Worm (Caenorhabditis elegans): ENCODE data around the gene Y53F4B.36.

DNA sequence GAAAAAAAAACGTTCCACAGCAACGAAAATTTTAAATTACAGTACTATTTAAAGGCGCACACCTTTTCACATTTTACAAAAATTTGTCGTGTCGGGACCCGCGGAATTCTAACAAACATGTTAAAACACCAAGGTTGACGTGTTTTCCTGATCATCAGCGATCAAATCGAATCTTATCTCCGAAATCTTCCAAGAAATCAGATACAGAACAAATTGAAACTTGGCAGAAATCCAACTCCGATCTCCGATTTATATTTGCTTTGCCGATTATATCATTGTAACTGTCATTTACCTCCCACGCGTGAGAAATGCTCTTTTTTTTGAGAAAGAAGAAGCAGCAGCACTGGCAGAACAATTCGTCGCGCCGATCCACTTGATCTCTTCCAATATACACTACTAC is 38.0 kb downstream of the Y53F4B.36 start:
- TF ChIP-seq aly-1 (tag; optimal IDR thresholded peaks at IDR 0.05) (no peak), ama-1 (optimal IDR thresholded peaks at IDR 0.05) (no peak), F13C5.2 (tag; optimal IDR thresholded peaks at IDR 0.05) (no peak), flt-1 (GFP tag; IDR thresholded peaks at IDR 0.05) (no peak), scrt-1 (GFP tag; IDR thresholded peaks at IDR 0.05) (no peak), tra-4 (tag; optimal IDR thresholded peaks at IDR 0.05) (no peak)
